Fruit fly (Drosophila melanogaster): Measurements from ENCODE around the gene aurB.

aurB gene

dm6 chr2L:10845564-10845963 lies 12.3 kb downstream of the aurB start, which contains the start of the genes CG17139 and CG17140:
Gene CG17139, minus strand, starts transcription at chr2L:10845664.
Gene CG17140, minus strand, starts transcription at chr2L:10845664.
- TF ChIP-seq Mio (GFP tag; optimal IDR thresholded peaks at IDR 0.05), result no peak
- TF ChIP-seq Hr83 (GFP tag; optimal IDR thresholded peaks at IDR 0.05; ENCODE audit: poor library complexity, severe bottlenecking), result no peak
- no peak for TF ChIP-seq Dif (GFP tag; optimal IDR thresholded peaks at IDR 0.05; ENCODE audit: partially characterized antibody)
- no peak for TF ChIP-seq jim (GFP tag; optimal IDR thresholded peaks at IDR 0.05)
- no peak for TF ChIP-seq CrebA (GFP tag; optimal IDR thresholded peaks at IDR 0.05; ENCODE audit: borderline replicate concordance)
- TF ChIP-seq woc (GFP tag; optimal IDR thresholded peaks at IDR 0.05), result no peak
- no peak for TF ChIP-seq brk (GFP tag; optimal IDR thresholded peaks at IDR 0.05)
- no peak for TF ChIP-seq Vsx2 (GFP tag; optimal IDR thresholded peaks at IDR 0.05; ENCODE audit: partially characterized antibody)
- TF ChIP-seq Sp1 (GFP tag; optimal IDR thresholded peaks at IDR 0.05), result no peak
- no peak for TF ChIP-seq lola (GFP tag; optimal IDR thresholded peaks at IDR 0.05)
- TF ChIP-seq ey (GFP tag; optimal IDR thresholded peaks at IDR 0.05), result no peak
- no peak for TF ChIP-seq usp (GFP tag; optimal IDR thresholded peaks at IDR 0.05)
- TF ChIP-seq Myc (optimal IDR thresholded peaks at IDR 0.05), result no peak
- TF ChIP-seq HLH106 (tag; optimal IDR thresholded peaks at IDR 0.05), result no peak
- TF ChIP-seq dmrt93B (GFP tag; optimal IDR thresholded peaks at IDR 0.05), result no peak
- no peak for TF ChIP-seq Abd-B (GFP tag; optimal IDR thresholded peaks at IDR 0.05)

dm6 chr2L:10842326-10842725 lies 15.6 kb downstream of the aurB start, which contains the start of gene CG6700:
Gene CG6700, minus strand, starts transcription at chr2L:10842597.
- TF ChIP-seq OdsH (GFP tag; optimal IDR thresholded peaks at IDR 0.05), result peak; percentile 22
- no peak for TF ChIP-seq brk (GFP tag; optimal IDR thresholded peaks at IDR 0.05)
- no peak for TF ChIP-seq Rel (GFP tag; optimal IDR thresholded peaks at IDR 0.05)
- no peak for TF ChIP-seq Rel (tag; optimal IDR thresholded peaks at IDR 0.05)
- TF ChIP-seq psq (GFP tag; optimal IDR thresholded peaks at IDR 0.05), result peak; percentile 43
- TF ChIP-seq Jra (GFP tag; optimal IDR thresholded peaks at IDR 0.05), result no peak

dm6 chr2L:10841619-10842018 lies 16.3 kb downstream of the aurB start:
- no peak for TF ChIP-seq HLH106 (tag; optimal IDR thresholded peaks at IDR 0.05)
- no peak for TF ChIP-seq sage (GFP tag; optimal IDR thresholded peaks at IDR 0.05)

- TF ChIP-seq Hnf4 (GFP tag; optimal IDR thresholded peaks at IDR 0.05) (no peak), fru (GFP tag; optimal IDR thresholded peaks at IDR 0.05) (no peak), Hr83 (GFP tag; optimal IDR thresholded peaks at IDR 0.05; ENCODE audit: poor library complexity, severe bottlenecking) (no peak), ey (GFP tag; optimal IDR thresholded peaks at IDR 0.05) (no peak), lola (GFP tag; optimal IDR thresholded peaks at IDR 0.05) (no peak), Myc (optimal IDR thresholded peaks at IDR 0.05) (no peak), Hr78 (GFP tag; optimal IDR thresholded peaks at IDR 0.05) (no peak), h (GFP tag; optimal IDR thresholded peaks at IDR 0.05) (no peak), dl (GFP tag; optimal IDR thresholded peaks at IDR 0.05; ENCODE audit: insufficient read depth in 1 of 2, partially characterized antibody in 2 of 2) (no peak)
These were observed 20.4 kb downstream of the aurB start, which contains the start of gene Nos for dm6 chr2L:10837491-10837890. Gene Nos, minus strand, starts transcription at chr2L:10837511.

- TF ChIP-seq dmrt93B (GFP tag; optimal IDR thresholded peaks at IDR 0.05) (no peak), h (GFP tag; optimal IDR thresholded peaks at IDR 0.05) (no peak), Dfd (GFP tag; optimal IDR thresholded peaks at IDR 0.05) (peak; percentile 72), pan (optimal IDR thresholded peaks at IDR 0.05) (no peak)
These were observed 26.3 kb downstream of the aurB start for dm6 chr2L:10831590-10831989.

dm6 chr2L:10822620-10823019 lies 35.3 kb downstream of the aurB start:
- TF ChIP-seq h (GFP tag; optimal IDR thresholded peaks at IDR 0.05), result no peak
- TF ChIP-seq Sp1 (GFP tag; optimal IDR thresholded peaks at IDR 0.05), result no peak
- no peak for TF ChIP-seq CG32264 (GFP tag; optimal IDR thresholded peaks at IDR 0.05)
- no peak for TF ChIP-seq ey (GFP tag; optimal IDR thresholded peaks at IDR 0.05)
- TF ChIP-seq rgr (GFP tag; optimal IDR thresholded peaks at IDR 0.05), result no peak
- no peak for TF ChIP-seq Hr78 (GFP tag; optimal IDR thresholded peaks at IDR 0.05)
- TF ChIP-seq pan (optimal IDR thresholded peaks at IDR 0.05), result no peak
